Worm (Caenorhabditis elegans): ENCODE measurements around the gene K12G11.6.

DNA sequence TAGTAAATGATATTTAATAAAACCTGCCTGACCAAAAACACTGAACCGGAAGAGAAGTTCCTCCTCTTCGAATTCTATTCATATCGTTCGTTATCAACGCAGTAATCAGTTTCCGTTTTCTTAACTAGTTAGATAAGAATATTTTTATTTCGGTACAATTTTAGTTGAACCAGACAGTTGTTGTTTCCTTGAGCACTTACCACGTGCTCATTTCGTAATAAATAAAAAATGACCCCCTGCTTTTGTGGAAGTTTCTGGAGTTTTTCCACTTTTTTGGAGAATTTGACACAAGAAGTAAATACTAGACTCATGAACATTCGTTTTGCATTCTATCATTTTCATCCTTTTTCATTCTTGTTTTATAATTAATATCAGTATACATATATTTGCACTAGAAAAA, 40.4 kb upstream of the K12G11.6 start:
- TF ChIP-seq F16B12.6 (tag; optimal IDR thresholded peaks at IDR 0.05) = no peak
- TF ChIP-seq ceh-82 (tag; optimal IDR thresholded peaks at IDR 0.05) = no peak
- no peak for TF ChIP-seq mep-1 (tag; optimal IDR thresholded peaks at IDR 0.05)
